Worm (Caenorhabditis elegans) whole organism, mixed stage, embryonic: Measurements from ENCODE around the gene Y105C5A.9.
"Not testable (repeated sequence)": the region's sequence is repeated elsewhere in the genome, so short reads cannot be mapped to it uniquely, and the experiment has no call there.

Source experiments
- M03D4.4 ChIP-seq: sonication (generic microtip); optimal IDR thresholded peaks from 2 replicates; lab custom pipeline; 2017; ENCODE audit warnings: mild to moderate bottlenecking, missing genetic modification characterization, missing compliant biosample characterization
- blmp-1 ChIP-seq: fragments of 150-350 bp; optimal IDR thresholded peaks from 2 replicates; lab custom pipeline; 2014; ENCODE audit warnings: missing biosample characterization, missing genetic modification characterization
- ceh-83 ChIP-seq: fragments of 200-800 bp; sonication (Bioruptor generic); optimal IDR thresholded peaks from 2 replicates; lab custom pipeline; 2018; ENCODE audit warnings: mild to moderate bottlenecking, missing genetic modification characterization, missing compliant biosample characterization
- ces-1 ChIP-seq: fragments of 150-350 bp; optimal IDR thresholded peaks from 2 replicates; lab custom pipeline; 2014; ENCODE audit warnings: missing biosample characterization, missing genetic modification reagents, missing genetic modification characterization
- cnd-1 ChIP-seq: fragments of 200-800 bp; sonication (Bioruptor generic); optimal IDR thresholded peaks from 2 replicates; lab custom pipeline; 2018; ENCODE audit warnings: mild to moderate bottlenecking, missing genetic modification characterization, missing compliant biosample characterization
- drap-1 ChIP-seq: fragments of 200-800 bp; sonication (Bioruptor generic); optimal IDR thresholded peaks from 3 replicates; lab custom pipeline; 2018; ENCODE audit warnings: mild to moderate bottlenecking, missing genetic modification characterization, missing compliant biosample characterization
- elt-3 ChIP-seq: fragments of 150-350 bp; optimal IDR thresholded peaks from 2 replicates; lab custom pipeline; 2014; ENCODE audit warnings: missing biosample characterization, missing genetic modification characterization
- ham-2 ChIP-seq: fragments of 200-800 bp; sonication (Bioruptor generic); optimal IDR thresholded peaks from 2 replicates; lab custom pipeline; 2018; ENCODE audit warnings: mild to moderate bottlenecking, missing genetic modification characterization, missing compliant biosample characterization
- hlh-1 ChIP-seq: fragments of 150-350 bp; optimal IDR thresholded peaks from 2 replicates; lab custom pipeline; 2014; ENCODE audit warnings: missing biosample characterization, missing genetic modification reagents, missing genetic modification characterization
- lin-13 ChIP-seq: fragments of 150-350 bp; optimal IDR thresholded peaks from 2 replicates; lab custom pipeline; 2014; ENCODE audit warnings: missing biosample characterization, missing genetic modification characterization
- lin-32 ChIP-seq: fragments of 200-800 bp; sonication (Bioruptor generic); optimal IDR thresholded peaks from 2 replicates; lab custom pipeline; 2018; ENCODE audit warnings: mild to moderate bottlenecking, missing genetic modification characterization, missing compliant biosample characterization
- lsy-2 ChIP-seq: fragments of 150-350 bp; optimal IDR thresholded peaks from 2 replicates; lab custom pipeline; 2014; ENCODE audit warnings: missing biosample characterization, missing genetic modification characterization
- mab-5 ChIP-seq: fragments of 150-350 bp; optimal IDR thresholded peaks from 2 replicates; lab custom pipeline; 2014; ENCODE audit warnings: missing biosample characterization, missing genetic modification characterization
- mep-1 ChIP-seq: fragments of 150-350 bp; optimal IDR thresholded peaks from 2 replicates; lab custom pipeline; 2017; ENCODE audit warnings: missing biosample characterization, missing genetic modification reagents, missing genetic modification characterization, inconsistent platforms
- mls-2 ChIP-seq: sonication (generic microtip); optimal IDR thresholded peaks from 2 replicates; lab custom pipeline; 2016; ENCODE audit warnings: mild to moderate bottlenecking, missing genetic modification characterization, moderate library complexity, missing compliant biosample characterization
- nhr-12 ChIP-seq: fragments of 150-350 bp; optimal IDR thresholded peaks from 2 replicates; lab custom pipeline; 2014; ENCODE audit warnings: missing biosample characterization, missing genetic modification characterization
- nhr-2 ChIP-seq: fragments of 150-350 bp; optimal IDR thresholded peaks from 2 replicates; lab custom pipeline; 2014; ENCODE audit warnings: missing biosample characterization, missing genetic modification characterization
- nhr-28 ChIP-seq: fragments of 150-350 bp; optimal IDR thresholded peaks from 2 replicates; lab custom pipeline; 2014; ENCODE audit warnings: missing biosample characterization, missing genetic modification characterization
- nhr-76 ChIP-seq: sonication (generic microtip); optimal IDR thresholded peaks from 2 replicates; lab custom pipeline; 2017; ENCODE audit warnings: missing biosample characterization, missing genetic modification characterization
- pha-4 ChIP-seq: fragments of 150-350 bp; optimal IDR thresholded peaks from 2 replicates; lab custom pipeline; 2018; ENCODE audit warnings: missing biosample characterization, missing genetic modification reagents, missing genetic modification characterization
- sem-2 ChIP-seq: fragments of 200-800 bp; sonication (Bioruptor generic); optimal IDR thresholded peaks from 2 replicates; lab custom pipeline; 2018; ENCODE audit warnings: mild to moderate bottlenecking, missing genetic modification characterization, missing compliant biosample characterization
- tbx-8 ChIP-seq: fragments of 200-800 bp; sonication (Bioruptor generic); optimal IDR thresholded peaks from 2 replicates; lab custom pipeline; 2018; ENCODE audit warnings: mild to moderate bottlenecking, missing genetic modification characterization, moderate library complexity, missing compliant biosample characterization
- unc-120 ChIP-seq: sonication (generic microtip); optimal IDR thresholded peaks from 2 replicates; lab custom pipeline; 2017; ENCODE audit warnings: missing genetic modification characterization, missing compliant biosample characterization; ENCODE audit not compliant: poor library complexity, severe bottlenecking
- unc-39 ChIP-seq: fragments of 150-350 bp; optimal IDR thresholded peaks from 2 replicates; lab custom pipeline; 2014; ENCODE audit warnings: missing biosample characterization, missing genetic modification characterization
- zip-8 ChIP-seq: fragments of 150-350 bp; optimal IDR thresholded peaks from 2 replicates; lab custom pipeline; 2014; ENCODE audit warnings: missing biosample characterization, missing genetic modification characterization
- ztf-11 ChIP-seq: fragments of 150-350 bp; optimal IDR thresholded peaks from 2 replicates; lab custom pipeline; 2014; ENCODE audit warnings: missing biosample characterization, missing genetic modification characterization

Y105C5A.9 gene

ce11 chrIV:15594935-15595620 is 36.2 kb upstream of the Y105C5A.9 start, which contains the start of the genes pqn-78 and pqn-79:
Gene pqn-78 (minus strand): TSS chrIV:15595035.
Gene pqn-79 (plus strand): TSS chrIV:15595570.
- not testable (repeated sequence) for TF ChIP-seq lin-32 (GFP tag; lab: Kevin White, UChicago); nhr-12; nhr-2 (tag; lab: Kevin White, UChicago)

- TF ChIP-seq lin-32 (GFP tag; lab: Kevin White, UChicago): no peak
- TF ChIP-seq M03D4.4 (tag; lab: Kevin White, UChicago): no peak
- no peak for TF ChIP-seq ces-1 (GFP tag; lab: Kevin White, UChicago)
- no peak for TF ChIP-seq pha-4 (tag; lab: Kevin White, UChicago)
- TF ChIP-seq nhr-28 (tag; lab: Kevin White, UChicago): no peak
- no peak for TF ChIP-seq tbx-8 (GFP tag; lab: Kevin White, UChicago)
These were observed 27.1 kb upstream of the Y105C5A.9 start for ce11 chrIV:15604194-15604593.

- no peak for TF ChIP-seq ceh-83
- no peak for TF ChIP-seq nhr-76
- no peak for TF ChIP-seq unc-120 (tag; lab: Kevin White, UChicago)
- TF ChIP-seq elt-3 (tag; lab: Kevin White, UChicago): no peak
- no peak for TF ChIP-seq cnd-1 (tag; lab: Kevin White, UChicago)
- TF ChIP-seq sem-2: no peak
- TF ChIP-seq drap-1 (GFP tag; lab: Kevin White, UChicago): no peak
- no peak for TF ChIP-seq unc-39 (tag; lab: Kevin White, UChicago)
- TF ChIP-seq lin-13 (tag; lab: Kevin White, UChicago): no peak
- TF ChIP-seq mls-2: no peak
These were observed 24.9 kb upstream of the Y105C5A.9 start for ce11 chrIV:15606396-15606795.

ce11 chrIV:15613141-15613540 is 18.2 kb upstream of the Y105C5A.9 start:
- TF ChIP-seq zip-8 (tag; lab: Kevin White, UChicago) (no peak), drap-1 (GFP tag; lab: Kevin White, UChicago) (no peak), ztf-11 (tag; lab: Kevin White, UChicago) (no peak)

- no peak for TF ChIP-seq nhr-76
- TF ChIP-seq, all 35 proteins: peak for 0
These were observed 14.3 kb upstream of the Y105C5A.9 start, which contains the start of gene Y105C5A.8 for ce11 chrIV:15616971-15617370. Gene Y105C5A.8 (minus strand): TSS chrIV:15617071.

- no peak for TF ChIP-seq ceh-83
- TF ChIP-seq mab-5 (tag; lab: Kevin White, UChicago): no peak
These were observed 13.7 kb upstream of the Y105C5A.9 start for ce11 chrIV:15617667-15618066.

- TF ChIP-seq lsy-2 (tag; lab: Kevin White, UChicago): peak; percentile 23
These were observed 3.0 kb downstream of the Y105C5A.9 start, which contains the start of gene Y105C5A.1274 for ce11 chrIV:15634240-15634789. Gene Y105C5A.1274 (plus strand): TSS chrIV:15634739.

DNA sequence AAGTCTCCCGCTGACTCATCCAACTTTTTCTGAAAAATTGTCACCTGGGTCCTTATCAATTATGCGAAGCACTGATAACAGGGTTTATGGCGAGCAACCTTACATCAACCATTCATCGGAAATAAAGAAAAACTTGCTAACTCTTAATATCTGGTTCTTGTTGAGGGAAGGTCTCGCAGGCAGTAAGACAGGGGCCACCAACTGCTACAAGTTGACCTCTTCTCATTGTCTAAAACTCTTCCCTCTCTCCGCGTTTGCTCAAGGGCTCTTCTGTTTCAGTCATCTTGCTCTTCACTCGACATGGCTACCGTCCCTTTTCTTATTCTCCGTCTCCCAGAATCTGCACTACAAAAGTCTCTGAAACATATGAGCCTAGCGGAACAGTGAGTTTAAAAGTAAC is 4.1 kb downstream of the Y105C5A.9 start, which contains the start of gene Y105C5A.10:
Y105C5A.10 (plus strand) TSS at position 301 of the 400 bp plus-strand sequence.
- TF ChIP-seq mls-2; nhr-76; ham-2 (GFP tag; lab: Kevin White, UChicago): not testable (repeated sequence)

ce11 chrIV:15639223-15639622 is 7.9 kb downstream of the Y105C5A.9 start:
- TF ChIP-seq lsy-2 (tag; lab: Kevin White, UChicago): no peak
- no peak for TF ChIP-seq nhr-76
- TF ChIP-seq pha-4 (tag; lab: Kevin White, UChicago): no peak
- no peak for TF ChIP-seq unc-120 (tag; lab: Kevin White, UChicago)
- no peak for TF ChIP-seq mab-5 (tag; lab: Kevin White, UChicago)
- TF ChIP-seq blmp-1 (tag; lab: Kevin White, UChicago): no peak
- TF ChIP-seq ham-2 (GFP tag; lab: Kevin White, UChicago): no peak
- TF ChIP-seq unc-39 (tag; lab: Kevin White, UChicago): no peak
- TF ChIP-seq elt-3 (tag; lab: Kevin White, UChicago): no peak
- TF ChIP-seq mls-2: no peak
- TF ChIP-seq mep-1: no peak
- no peak for TF ChIP-seq hlh-1 (tag; lab: Kevin White, UChicago)
- TF ChIP-seq, all 35 proteins: peak for 0
